In the genomic region with DNA sequence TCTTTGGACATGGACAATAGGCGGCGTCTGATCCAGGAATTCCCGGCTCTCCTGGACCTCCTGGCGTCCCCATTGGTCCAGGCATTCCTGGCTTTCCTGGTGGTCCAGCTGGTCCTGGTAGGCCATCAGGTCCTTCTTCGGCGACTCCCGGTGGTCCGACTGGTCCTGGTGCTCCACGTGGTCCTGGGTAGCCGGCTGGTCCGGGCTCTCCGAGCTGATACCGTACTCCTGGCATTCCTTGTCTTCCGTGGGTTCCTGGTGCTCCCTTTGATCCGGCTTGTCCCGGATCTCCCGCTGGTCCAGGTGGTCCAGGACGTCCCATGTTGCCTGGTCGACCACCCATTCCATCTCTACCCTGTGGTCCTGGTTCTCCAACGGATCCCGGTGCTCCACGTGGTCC, we compare ENCODE assay signal across 5 worm cellular contexts.
TF ChIP-seq lines count a peak whose summit lies in the region.

No protein-coding gene starts in this region.

TF ChIP-seq in whole organism, L1 larva, 84 proteins besides CTCF, POLR2A, EP300 and RAD21:
- peak; percentile 19 for TF ChIP-seq ceh-8 (GFP tag; optimal IDR thresholded peaks at IDR 0.05; lab: Kevin White, UChicago)
- TF ChIP-seq vab-15 (tag; optimal IDR thresholded peaks at IDR 0.05; lab: Kevin White, UChicago), result no peak

TF ChIP-seq in whole organism, L3 larva, 47 proteins besides CTCF, POLR2A, EP300 and RAD21:
- TF ChIP-seq lin-39 (tag; optimal IDR thresholded peaks at IDR 0.05; lab: Kevin White, UChicago), result peak; percentile 10
- TF ChIP-seq nhr-43 (tag; optimal IDR thresholded peaks at IDR 0.05; lab: Kevin White, UChicago; ENCODE audit: poor library complexity, severe bottlenecking), result no peak

TF ChIP-seq in whole organism, L4 larva, 104 proteins besides CTCF, POLR2A, EP300 and RAD21:
- no peak for TF ChIP-seq ztf-11 (tag; optimal IDR thresholded peaks at IDR 0.05; lab: Kevin White, UChicago)
- TF ChIP-seq pha-4 (GFP tag; IDR thresholded peaks at IDR 0.05; lab: Robert Waterston, UW), result no peak
- TF ChIP-seq pha-4 (tag; optimal IDR thresholded peaks at IDR 0.05; lab: Kevin White, UChicago), result no peak
- TF ChIP-seq F26F4.8 (GFP tag; conservative IDR thresholded peaks at IDR 0.05; lab: Robert Waterston, UW), result 0 out of 2 replicates have a peak, but pooled peaks have one; percentile 45
- no peak for TF ChIP-seq ZK546.5 (tag; optimal IDR thresholded peaks at IDR 0.05; lab: Kevin White, UChicago)
- TF ChIP-seq dmd-6 (GFP tag; IDR thresholded peaks at IDR 0.05; lab: Robert Waterston, UW), result no peak
- 0 out of 4 replicates have a peak, but pooled peaks of 1 of the 2 experiments have one; percentile 66 for TF ChIP-seq madf-5 (GFP tag; IDR thresholded peaks at IDR 0.05; lab: Robert Waterston, UW)
- no peak for TF ChIP-seq mep-1 (tag; optimal IDR thresholded peaks at IDR 0.05; lab: Kevin White, UChicago)
- no peak for TF ChIP-seq ceh-32 (tag; optimal IDR thresholded peaks at IDR 0.05; lab: Kevin White, UChicago; ENCODE audit: poor library complexity)
- no peak for TF ChIP-seq saeg-2 (GFP tag; IDR thresholded peaks at IDR 0.05; lab: Robert Waterston, UW)
- TF ChIP-seq set-16 (GFP tag; IDR thresholded peaks at IDR 0.05; lab: Robert Waterston, UW), result peak; percentile 98
- 0 out of 2 replicates have a peak, but pooled peaks have one; percentile 16 for TF ChIP-seq F44E2.7 (GFP tag; IDR thresholded peaks at IDR 0.05; lab: Robert Waterston, UW)
- TF ChIP-seq mdt-29 (GFP tag; IDR thresholded peaks at IDR 0.05; lab: Robert Waterston, UW), result no peak
- TF ChIP-seq lim-7 (GFP tag; IDR thresholded peaks at IDR 0.05; lab: Robert Waterston, UW), result 0 out of 2 replicates have a peak, but pooled peaks have one; percentile 38
- TF ChIP-seq lin-39 (tag; optimal IDR thresholded peaks at IDR 0.05; lab: Kevin White, UChicago), result no peak
- no peak for TF ChIP-seq D1046.2 (GFP tag; IDR thresholded peaks at IDR 0.05; lab: Robert Waterston, UW)

TF ChIP-seq in whole organism, late embryonic, 69 proteins besides CTCF, POLR2A, EP300 and RAD21:
- no peak for TF ChIP-seq pha-2 (tag; optimal IDR thresholded peaks at IDR 0.05; lab: Kevin White, UChicago)
- no peak for TF ChIP-seq mec-3 (tag; optimal IDR thresholded peaks at IDR 0.05; lab: Kevin White, UChicago; ENCODE audit: borderline replicate concordance)
- TF ChIP-seq dmd-4 (tag; optimal IDR thresholded peaks at IDR 0.05; lab: Kevin White, UChicago; ENCODE audit: borderline replicate concordance), result no peak
- no peak for TF ChIP-seq unc-86 (tag; optimal IDR thresholded peaks at IDR 0.05; lab: Kevin White, UChicago)
- peak; percentile 64 for TF ChIP-seq hlh-6 (tag; optimal IDR thresholded peaks at IDR 0.05; lab: Kevin White, UChicago)
- peak; percentile 53 for TF ChIP-seq sdc-2 (tag; optimal IDR thresholded peaks at IDR 0.05; lab: Kevin White, UChicago)
- TF ChIP-seq unc-3 (GFP tag; conservative IDR thresholded peaks at IDR 0.05; lab: Robert Waterston, UW), result no peak
- no peak for TF ChIP-seq unc-3 (tag; optimal IDR thresholded peaks at IDR 0.05; lab: Kevin White, UChicago)
- no peak for TF ChIP-seq che-1 (tag; optimal IDR thresholded peaks at IDR 0.05; lab: Kevin White, UChicago)
- TF ChIP-seq ceh-34 (tag; optimal IDR thresholded peaks at IDR 0.05; lab: Kevin White, UChicago), result peak; percentile 34
- no peak for TF ChIP-seq F13H6.1 (tag; optimal IDR thresholded peaks at IDR 0.05; lab: Kevin White, UChicago)

TF ChIP-seq in whole organism, young adult, 124 proteins besides CTCF, POLR2A, EP300 and RAD21:
- TF ChIP-seq zfh-2 (GFP tag; conservative IDR thresholded peaks at IDR 0.05; lab: Robert Waterston, UW), result peak; percentile 92
- 0 out of 2 replicates have a peak, but pooled peaks have one; percentile 14 for TF ChIP-seq B0336.3 (GFP tag; IDR thresholded peaks at IDR 0.05; lab: Robert Waterston, UW)
- TF ChIP-seq hrde-1 (tag; optimal IDR thresholded peaks at IDR 0.05; lab: Kevin White, UChicago; ENCODE audit: borderline replicate concordance), result no peak
- peak; percentile 89 for TF ChIP-seq egrh-3 (GFP tag; IDR thresholded peaks at IDR 0.05; lab: Robert Waterston, UW)
- no peak for TF ChIP-seq B0035.1 (tag; optimal IDR thresholded peaks at IDR 0.05; lab: Kevin White, UChicago)
- no peak for TF ChIP-seq nfyb-1 (GFP tag; IDR thresholded peaks at IDR 0.05; lab: Robert Waterston, UW)
- 0 out of 2 replicates have a peak, but pooled peaks have one; percentile 15 for TF ChIP-seq cebp-1 (GFP tag; IDR thresholded peaks at IDR 0.05; lab: Robert Waterston, UW)
- no peak for TF ChIP-seq cebp-1 (tag; optimal IDR thresholded peaks at IDR 0.05; lab: Kevin White, UChicago)
- TF ChIP-seq mcd-1 (GFP tag; IDR thresholded peaks at IDR 0.05; lab: Robert Waterston, UW), result peak; percentile 32; the same call in 1 of the 2 replicates
- TF ChIP-seq madf-3 (GFP tag; IDR thresholded peaks at IDR 0.05; lab: Robert Waterston, UW), result 0 out of 2 replicates have a peak, but pooled peaks have one; percentile 64
- 0 out of 2 replicates have a peak, but pooled peaks have one; percentile 31 for TF ChIP-seq attf-3 (GFP tag; conservative IDR thresholded peaks at IDR 0.05; lab: Robert Waterston, UW)
